Worm (Caenorhabditis elegans) whole organism, L1 larva: Measurements from ENCODE around the gene sulp-7.

Source experiments
- aly-2 ChIP-seq: fragments of 150-350 bp; optimal IDR thresholded peaks from 2 replicates; lab custom pipeline; 2014; ENCODE audit warnings: missing biosample characterization, missing genetic modification characterization
- ceh-82 ChIP-seq, 3 experiments: fragments of 150-350 bp in 1 of 3; sonication (generic microtip) in 2 of 3; optimal IDR thresholded peaks; 2 replicates each; lab custom pipeline; 2014 to 2017; ENCODE audit warnings: missing biosample characterization in 3 of 3, missing genetic modification characterization in 3 of 3
- grh-1 ChIP-seq: fragments of 200-800 bp; sonication (Bioruptor generic); IDR thresholded peaks from 2 replicates; pipeline ENCODE4 v1.3.6; 2022; ENCODE audit warnings: missing genetic modification reagents, missing genetic modification characterization, missing compliant biosample characterization
- nhr-237 ChIP-seq: fragments of 150-350 bp; optimal IDR thresholded peaks from 2 replicates; lab custom pipeline; 2014; ENCODE audit warnings: missing biosample characterization, missing genetic modification characterization

DNA sequence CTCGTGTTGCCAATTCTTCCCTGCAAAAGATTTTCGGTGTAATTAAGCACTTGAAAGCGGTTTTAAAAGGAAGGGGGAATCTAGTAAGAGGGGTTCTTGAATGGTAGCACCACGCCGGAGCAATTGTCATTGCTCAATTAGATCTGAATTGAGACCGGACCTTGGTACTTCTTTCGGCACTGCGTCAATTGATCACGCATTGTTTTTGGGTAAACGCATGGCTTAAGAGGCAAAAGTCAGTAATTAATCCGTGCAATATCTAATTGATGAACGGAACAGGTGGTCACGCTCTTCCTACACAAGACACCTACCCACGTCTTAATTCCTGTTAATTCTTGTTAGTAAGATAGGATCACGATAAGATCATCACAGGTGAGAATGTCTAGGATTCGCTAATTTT lies 43.5 kb downstream of the sulp-7 start:
- TF ChIP-seq aly-2 (tag; lab: Kevin White, UChicago) (no peak), grh-1 (GFP tag; lab: Robert Waterston, UW) (no peak), nhr-237 (tag; lab: Kevin White, UChicago) (no peak), ceh-82 (tag; optimal IDR thresholded peaks at IDR 0.05; lab: Kevin White, UChicago) (no peak)
